Fruit fly (Drosophila melanogaster) whole organism, embryonic: ENCODE measurements around the gene hry.

Source experiments
- Atf6 ChIP-seq: fragments of 200-800 bp; sonication (Bioruptor generic); IDR thresholded peaks from 2 replicates; pipeline ENCODE4 v1.3.6; 2022; ENCODE audit warnings: missing biosample characterization, missing genetic modification characterization
- BtbVII ChIP-seq: fragments of 200-800 bp; sonication (Bioruptor generic); optimal IDR thresholded peaks from 3 replicates; lab custom pipeline; 2017; ENCODE audit warnings: missing biosample characterization, mild to moderate bottlenecking, missing genetic modification characterization
- CG10321 ChIP-seq: fragments of 200-800 bp; sonication (Bioruptor generic); IDR thresholded peaks from 2 replicates; pipeline ENCODE4 v1.3.6; 2022; ENCODE audit warnings: missing biosample characterization, missing genetic modification characterization
- CG10543 ChIP-seq: fragments of 200-800 bp; sonication (Bioruptor generic); optimal IDR thresholded peaks from 3 replicates; lab custom pipeline; 2017; ENCODE audit warnings: missing biosample characterization, mild to moderate bottlenecking, missing genetic modification characterization, moderate library complexity
- CG11695 ChIP-seq: fragments of 200-800 bp; sonication (Bioruptor generic); IDR thresholded peaks from 3 replicates; pipeline ENCODE4 v1.3.6; 2022; ENCODE audit warnings: missing biosample characterization, missing genetic modification characterization
- CG11696 ChIP-seq: fragments of 200-800 bp; sonication (Bioruptor generic); IDR thresholded peaks from 2 replicates; pipeline ENCODE4 v1.3.6; 2022; ENCODE audit warnings: missing biosample characterization, missing genetic modification characterization
- CG12155 ChIP-seq: fragments of 200-800 bp; sonication (Bioruptor generic); optimal IDR thresholded peaks from 3 replicates; lab custom pipeline; 2016; ENCODE audit warnings: missing biosample characterization, missing genetic modification characterization
- CG1233 ChIP-seq: fragments of 200-800 bp; sonication (Bioruptor generic); optimal IDR thresholded peaks from 4 replicates; lab custom pipeline; 2018; ENCODE audit warnings: missing biosample characterization, mild to moderate bottlenecking, missing genetic modification characterization
- CG12769 ChIP-seq: fragments of 200-800 bp; sonication (Bioruptor generic); optimal IDR thresholded peaks from 2 replicates; lab custom pipeline; 2019; ENCODE audit warnings: missing biosample characterization, mild to moderate bottlenecking, missing genetic modification characterization, moderate library complexity
- CG13775 ChIP-seq: fragments of 200-800 bp; sonication (Bioruptor generic); optimal IDR thresholded peaks from 3 replicates; lab custom pipeline; 2017; ENCODE audit warnings: missing biosample characterization, mild to moderate bottlenecking, missing genetic modification characterization
- CG15269 ChIP-seq: fragments of 200-800 bp; sonication (Bioruptor generic); optimal IDR thresholded peaks from 2 replicates; lab custom pipeline; 2018; ENCODE audit warnings: missing biosample characterization, mild to moderate bottlenecking, missing genetic modification characterization, moderate library complexity
- CG1647 ChIP-seq: fragments of 200-800 bp; sonication (Bioruptor generic); optimal IDR thresholded peaks from 3 replicates; lab custom pipeline; 2016; ENCODE audit warnings: missing biosample characterization, missing genetic modification characterization
- CG18599 ChIP-seq: fragments of 200-800 bp; sonication (Bioruptor generic); optimal IDR thresholded peaks from 3 replicates; lab custom pipeline; 2017; ENCODE audit warnings: missing biosample characterization, missing genetic modification characterization, mild to moderate bottlenecking, moderate library complexity, missing genetic modification reagents
- CG2120 ChIP-seq: fragments of 200-800 bp; sonication (Bioruptor generic); optimal IDR thresholded peaks from 3 replicates; lab custom pipeline; 2016; ENCODE audit warnings: missing biosample characterization, missing genetic modification characterization
- CG32532 ChIP-seq: fragments of 200-800 bp; sonication (Bioruptor generic); IDR thresholded peaks from 2 replicates; pipeline ENCODE4 v1.3.6; 2022; ENCODE audit warnings: missing biosample characterization, missing genetic modification characterization
- CG3281 ChIP-seq: fragments of 200-800 bp; sonication (Bioruptor generic); optimal IDR thresholded peaks from 3 replicates; lab custom pipeline; 2017; ENCODE audit warnings: missing biosample characterization, mild to moderate bottlenecking, missing genetic modification characterization
- CG4328 ChIP-seq: fragments of 200-800 bp; sonication (Bioruptor generic); optimal IDR thresholded peaks from 3 replicates; lab custom pipeline; 2017; ENCODE audit warnings: missing biosample characterization, missing genetic modification reagents, missing genetic modification characterization
- CG43689 ChIP-seq: fragments of 200-800 bp; sonication (Bioruptor generic); IDR thresholded peaks from 2 replicates; pipeline ENCODE4 v1.3.6; 2022; ENCODE audit warnings: missing biosample characterization, missing genetic modification characterization
- CG4730 ChIP-seq: fragments of 200-800 bp; sonication (Bioruptor generic); IDR thresholded peaks from 2 replicates; pipeline ENCODE4 v1.3.6; 2022; ENCODE audit warnings: missing biosample characterization, missing genetic modification characterization
- CG6689 ChIP-seq: fragments of 200-800 bp; sonication (Bioruptor generic); IDR thresholded peaks from 2 replicates; pipeline ENCODE4 v1.3.6; 2022; ENCODE audit warnings: missing biosample characterization, missing genetic modification characterization
- CG6765 ChIP-seq: fragments of 200-800 bp; sonication (Bioruptor generic); optimal IDR thresholded peaks from 3 replicates; lab custom pipeline; 2017; ENCODE audit warnings: missing biosample characterization, mild to moderate bottlenecking, missing genetic modification characterization
- CG6791 ChIP-seq: fragments of 200-800 bp; sonication (Bioruptor generic); IDR thresholded peaks from 3 replicates; pipeline ENCODE4 v1.3.6; 2022; ENCODE audit warnings: missing biosample characterization, missing genetic modification characterization; ENCODE audit not compliant: partially characterized antibody
- CG7357 ChIP-seq: fragments of 200-800 bp; sonication (Bioruptor generic); IDR thresholded peaks from 3 replicates; pipeline ENCODE4 v1.3.6; 2022; ENCODE audit warnings: missing biosample characterization, missing genetic modification characterization
- CG7786 ChIP-seq: fragments of 200-800 bp; sonication (Bioruptor generic); optimal IDR thresholded peaks from 2 replicates; lab custom pipeline; 2016; ENCODE audit warnings: missing biosample characterization, missing genetic modification characterization
- CG8924 ChIP-seq: fragments of 200-800 bp; optimal IDR thresholded peaks from 3 replicates; lab custom pipeline; 2019; ENCODE audit warnings: missing biosample characterization, mild to moderate bottlenecking, missing genetic modification characterization, moderate library complexity
- D19A ChIP-seq: fragments of 200-800 bp; optimal IDR thresholded peaks from 3 replicates; lab custom pipeline; 2019; ENCODE audit warnings: missing biosample characterization, mild to moderate bottlenecking, missing genetic modification characterization, moderate library complexity
- Dip3 ChIP-seq: fragments of 200-800 bp; sonication (Bioruptor generic); optimal IDR thresholded peaks from 3 replicates; lab custom pipeline; 2016; ENCODE audit warnings: missing biosample characterization, missing genetic modification characterization
- Hmr ChIP-seq: fragments of 200-800 bp; sonication (Bioruptor generic); optimal IDR thresholded peaks from 3 replicates; lab custom pipeline; 2017; ENCODE audit warnings: mild to moderate bottlenecking, missing biosample characterization, missing genetic modification reagents, missing genetic modification characterization
- Kr ChIP-seq: fragments of 200-800 bp; sonication (Bioruptor generic); optimal IDR thresholded peaks from 2 replicates; lab custom pipeline; 2017; ENCODE audit warnings: missing biosample characterization, mild to moderate bottlenecking, missing genetic modification characterization
- Meics ChIP-seq: fragments of 200-800 bp; sonication (Bioruptor generic); optimal IDR thresholded peaks from 2 replicates; lab custom pipeline; 2017; ENCODE audit warnings: missing biosample characterization, mild to moderate bottlenecking, missing genetic modification characterization
- bab2 ChIP-seq: fragments of 200-800 bp; sonication (Bioruptor generic); optimal IDR thresholded peaks from 2 replicates; lab custom pipeline; 2016; ENCODE audit warnings: missing biosample characterization, missing genetic modification characterization
- crp ChIP-seq, 2 experiments: fragments of 200-800 bp; sonication (Bioruptor generic); optimal IDR thresholded peaks; 2 replicates in 1 of 2; 3 replicates in 1 of 2; lab custom pipeline; 2017; ENCODE audit warnings: missing biosample characterization in 2 of 2, missing genetic modification characterization in 2 of 2, mild to moderate bottlenecking in 1 of 2, moderate library complexity in 1 of 2
- cwo ChIP-seq: fragments of 200-800 bp; sonication (Bioruptor generic); optimal IDR thresholded peaks from 3 replicates; lab custom pipeline; 2017; ENCODE audit warnings: missing biosample characterization, missing genetic modification characterization, mild to moderate bottlenecking, moderate library complexity, missing genetic modification reagents
- dysf ChIP-seq: fragments of 200-800 bp; sonication (Bioruptor generic); IDR thresholded peaks from 3 replicates; pipeline ENCODE4 v1.3.6; 2022; ENCODE audit warnings: missing biosample characterization, missing genetic modification characterization
- ems ChIP-seq: fragments of 200-800 bp; sonication (Bioruptor generic); optimal IDR thresholded peaks from 3 replicates; lab custom pipeline; 2016; ENCODE audit warnings: missing biosample characterization, missing genetic modification characterization
- exex ChIP-seq: fragments of 200-800 bp; sonication (Bioruptor generic); optimal IDR thresholded peaks from 4 replicates; lab custom pipeline; 2018; ENCODE audit warnings: missing biosample characterization, mild to moderate bottlenecking, missing genetic modification characterization, moderate library complexity
- gem ChIP-seq: fragments of 200-800 bp; sonication (Bioruptor generic); optimal IDR thresholded peaks from 2 replicates; lab custom pipeline; 2019; ENCODE audit warnings: missing biosample characterization, mild to moderate bottlenecking, missing genetic modification characterization, moderate library complexity
- grau ChIP-seq: fragments of 200-800 bp; optimal IDR thresholded peaks from 3 replicates; lab custom pipeline; 2019; ENCODE audit warnings: missing biosample characterization, mild to moderate bottlenecking, missing genetic modification characterization, moderate library complexity
- gro ChIP-seq: fragments of 200-800 bp; sonication (Bioruptor generic); optimal IDR thresholded peaks from 2 replicates; lab custom pipeline; 2016; ENCODE audit warnings: missing biosample characterization, missing genetic modification characterization
- ind ChIP-seq: fragments of 200-800 bp; sonication (Bioruptor generic); optimal IDR thresholded peaks from 3 replicates; lab custom pipeline; 2016; ENCODE audit warnings: missing biosample characterization, missing genetic modification characterization
- lab ChIP-seq: fragments of 200-800 bp; sonication (Bioruptor generic); optimal IDR thresholded peaks from 3 replicates; lab custom pipeline; 2017; ENCODE audit warnings: missing biosample characterization, missing genetic modification characterization, mild to moderate bottlenecking, moderate library complexity, missing genetic modification reagents
- lilli ChIP-seq: fragments of 200-800 bp; sonication (Bioruptor generic); optimal IDR thresholded peaks from 3 replicates; lab custom pipeline; 2016; ENCODE audit warnings: missing biosample characterization, missing genetic modification characterization
- odd ChIP-seq: fragments of 200-800 bp; sonication (Bioruptor generic); optimal IDR thresholded peaks from 2 replicates; lab custom pipeline; 2017; ENCODE audit warnings: missing biosample characterization, mild to moderate bottlenecking, missing genetic modification characterization
- pho ChIP-seq: fragments of 200-800 bp; sonication (Bioruptor generic); optimal IDR thresholded peaks from 2 replicates; lab custom pipeline; 2016; ENCODE audit warnings: missing biosample characterization, missing genetic modification characterization
- row ChIP-seq: fragments of 200-800 bp; sonication (Bioruptor generic); IDR thresholded peaks from 3 replicates; pipeline ENCODE4 v1.3.6; 2022; ENCODE audit warnings: missing biosample characterization, missing genetic modification characterization
- schlank ChIP-seq: fragments of 200-800 bp; sonication (Bioruptor generic); optimal IDR thresholded peaks from 2 replicates; lab custom pipeline; 2018; ENCODE audit warnings: missing biosample characterization, mild to moderate bottlenecking, missing genetic modification characterization
- sd ChIP-seq: fragments of 200-800 bp; sonication (Bioruptor generic); optimal IDR thresholded peaks from 3 replicates; lab custom pipeline; 2018; ENCODE audit warnings: missing biosample characterization, mild to moderate bottlenecking, missing genetic modification characterization, moderate library complexity
- slbo ChIP-seq: fragments of 200-800 bp; sonication (Bioruptor generic); IDR thresholded peaks from 2 replicates; pipeline ENCODE4 v1.3.6; 2022; ENCODE audit warnings: missing biosample characterization, missing genetic modification characterization
- sug ChIP-seq: fragments of 200-800 bp; optimal IDR thresholded peaks from 2 replicates; lab custom pipeline; 2019; ENCODE audit warnings: missing biosample characterization, mild to moderate bottlenecking, missing genetic modification characterization, moderate library complexity
- tna ChIP-seq: fragments of 200-800 bp; sonication (Bioruptor generic); IDR thresholded peaks from 2 replicates; pipeline ENCODE4 v1.3.6; 2022; ENCODE audit warnings: missing biosample characterization, missing genetic modification characterization; ENCODE audit not compliant: partially characterized antibody
- zfh2 ChIP-seq: fragments of 200-800 bp; sonication (Bioruptor generic); optimal IDR thresholded peaks from 2 replicates; lab custom pipeline; 2016; ENCODE audit warnings: missing biosample characterization, missing genetic modification characterization

Gene hry

dm6 chr3L:8708856-8709255 is 33.3 kb downstream of the hry start:
- TF ChIP-seq CG11695 (GFP tag; lab: Robert Waterston, UW): no peak
- no peak for TF ChIP-seq ind (GFP tag; lab: Kevin White, UChicago)
- TF ChIP-seq D19A (tag; lab: Kevin White, UChicago): peak; percentile 25
- no peak for TF ChIP-seq Meics (GFP tag; lab: Kevin White, UChicago)
- no peak for TF ChIP-seq BtbVII
- TF ChIP-seq CG18599 (GFP tag; lab: Kevin White, UChicago): peak; percentile 29
- TF ChIP-seq Kr (GFP tag; lab: Kevin White, UChicago): no peak
- TF ChIP-seq CG11696 (GFP tag; lab: Robert Waterston, UW): no peak
- peak; percentile 21 for TF ChIP-seq sd (tag; lab: Kevin White, UChicago)
- peak; percentile 61 for TF ChIP-seq CG2120
- peak; percentile 25 for TF ChIP-seq lilli (GFP tag; lab: Kevin White, UChicago)
- TF ChIP-seq zfh2 (GFP tag; lab: Kevin White, UChicago): peak; percentile 18
- peak; percentile 13 for TF ChIP-seq grau (tag; lab: Kevin White, UChicago)
- TF ChIP-seq CG8924 (tag; lab: Kevin White, UChicago): no peak
- TF ChIP-seq CG4328 (GFP tag; lab: Kevin White, UChicago): no peak
- TF ChIP-seq CG1233 (GFP tag; lab: Kevin White, UChicago): no peak
- no peak for TF ChIP-seq crp (GFP tag; optimal IDR thresholded peaks at IDR 0.05; lab: Kevin White, UChicago)
- TF ChIP-seq row (GFP tag; lab: Robert Waterston, UW): peak; percentile 35; the same call in 2 of the 3 replicates
- TF ChIP-seq CG1647 (GFP tag; lab: Kevin White, UChicago): no peak
- no peak for TF ChIP-seq CG6765
- peak; percentile 33 for TF ChIP-seq pho (GFP tag; lab: Kevin White, UChicago)
- no peak for TF ChIP-seq bab2 (GFP tag; lab: Kevin White, UChicago)
- peak; percentile 29; the same call in 1 of the 2 replicates for TF ChIP-seq slbo
- no peak for TF ChIP-seq CG6689 (GFP tag; lab: Robert Waterston, UW)
- peak; percentile 63 for TF ChIP-seq Atf6 (GFP tag; lab: Robert Waterston, UW)
- TF ChIP-seq CG15269 (tag; lab: Kevin White, UChicago): no peak
- TF ChIP-seq Dip3 (GFP tag; lab: Kevin White, UChicago): peak; percentile 25
- peak; percentile 24 for TF ChIP-seq CG3281 (GFP tag; lab: Kevin White, UChicago)
- no peak for TF ChIP-seq CG13775 (GFP tag; lab: Kevin White, UChicago)
- peak; percentile 33 for TF ChIP-seq cwo
- TF ChIP-seq exex (tag; lab: Kevin White, UChicago): peak; percentile 13
- peak; percentile 27 for TF ChIP-seq CG12769 (tag; lab: Kevin White, UChicago)
- no peak for TF ChIP-seq schlank (tag; lab: Kevin White, UChicago)
- no peak for TF ChIP-seq gro (GFP tag; lab: Kevin White, UChicago)
- peak; percentile 84 for TF ChIP-seq sug (tag; lab: Kevin White, UChicago)
- no peak for TF ChIP-seq CG32532 (GFP tag; lab: Robert Waterston, UW)
- TF ChIP-seq CG6791: no peak
- peak; percentile 5 for TF ChIP-seq CG7786 (GFP tag; lab: Kevin White, UChicago)
- 0 out of 3 replicates have a peak, but pooled peaks have one; percentile 37 for TF ChIP-seq dysf (GFP tag; lab: Robert Waterston, UW)
- no peak for TF ChIP-seq ems (GFP tag; lab: Kevin White, UChicago)
- TF ChIP-seq lab (GFP tag; lab: Kevin White, UChicago): peak; percentile 6
- no peak for TF ChIP-seq CG43689 (GFP tag; lab: Robert Waterston, UW)
- TF ChIP-seq gem: peak; percentile 11
- TF ChIP-seq CG10321: 0 out of 2 replicates have a peak, but pooled peaks have one; percentile 36
- TF ChIP-seq tna (GFP tag; lab: Robert Waterston, UW): no peak
- TF ChIP-seq odd: no peak
- TF ChIP-seq Hmr (GFP tag; lab: Kevin White, UChicago): peak; percentile 22
- no peak for TF ChIP-seq CG7357 (GFP tag; lab: Robert Waterston, UW)
- TF ChIP-seq CG4730 (GFP tag; lab: Robert Waterston, UW): no peak
- TF ChIP-seq CG12155 (GFP tag; lab: Kevin White, UChicago): peak; percentile 11
- peak; percentile 16 for TF ChIP-seq CG10543 (GFP tag; lab: Kevin White, UChicago)
